Worm (Caenorhabditis elegans) whole organism, L3 larva: ENCODE results near the gene nhr-71.

Experiments used
- ama-1 ChIP-seq: fragments of 150-350 bp; optimal IDR thresholded peaks from 2 replicates; lab custom pipeline; 2018
- nfya-1 ChIP-seq: sonication (generic microtip); optimal IDR thresholded peaks from 2 replicates; lab custom pipeline; 2017; ENCODE audit warnings: missing genetic modification characterization, mild to moderate bottlenecking, missing compliant biosample characterization, antibody characterized with exemption, moderate library complexity; ENCODE audit not compliant: insufficient read depth
- nhr-76 ChIP-seq: fragments of 150-350 bp; sonication (generic microtip); optimal IDR thresholded peaks from 5 replicates; lab custom pipeline; 2014; ENCODE audit warnings: missing biosample characterization, missing genetic modification characterization
- pqm-1 ChIP-seq: fragments of 150-350 bp; optimal IDR thresholded peaks from 2 replicates; lab custom pipeline; 2017; ENCODE audit warnings: missing biosample characterization, missing genetic modification characterization, inconsistent platforms
- unc-62 ChIP-seq: fragments of 150-350 bp; sonication (generic microtip); optimal IDR thresholded peaks from 4 replicates; lab custom pipeline; 2014; ENCODE audit warnings: missing biosample characterization, missing genetic modification reagents, missing genetic modification characterization

DNA sequence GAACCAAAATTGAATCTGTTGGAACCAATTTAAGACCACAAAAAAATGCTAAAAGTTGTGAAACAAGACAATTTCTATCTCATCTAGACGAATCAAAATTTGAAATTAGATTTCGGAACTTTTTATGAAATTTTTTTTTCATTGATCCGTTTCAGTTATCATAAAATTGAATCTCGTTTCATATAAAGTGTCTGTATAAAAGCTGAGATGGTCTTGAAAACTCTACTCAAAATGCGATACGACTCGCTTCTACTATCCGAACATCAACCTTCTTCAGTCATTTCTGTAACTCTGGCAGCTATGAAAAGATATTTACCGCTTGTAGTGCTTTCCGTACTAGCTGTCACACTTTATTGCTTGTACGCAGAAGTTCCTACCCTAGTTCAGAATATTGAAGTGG is 43.4 kb downstream of the nhr-71 start, which contains the start of gene ZK1086.3:
- TF ChIP-seq nfya-1: no peak
- TF ChIP-seq ama-1 (lab: Kevin White, UChicago): no peak
- TF ChIP-seq pqm-1: no peak
- TF ChIP-seq unc-62 (GFP tag; lab: Kevin White, UChicago): no peak
- TF ChIP-seq nhr-76 (tag; lab: Kevin White, UChicago): no peak
